Worm (Caenorhabditis elegans) whole organism, early embryonic: ENCODE results near the gene C56G2.4.

Experiments used
- B0310.2 ChIP-seq: sonication (generic microtip); optimal IDR thresholded peaks from 2 replicates; lab custom pipeline; 2016; ENCODE audit warnings: mild to moderate bottlenecking, missing genetic modification characterization, missing compliant biosample characterization
- F13C5.2 ChIP-seq: sonication (generic microtip); optimal IDR thresholded peaks from 2 replicates; lab custom pipeline; 2017; ENCODE audit warnings: mild to moderate bottlenecking, missing genetic modification characterization, inconsistent platforms, missing compliant biosample characterization
- aly-1 ChIP-seq: sonication (generic microtip); optimal IDR thresholded peaks from 2 replicates; lab custom pipeline; 2016; ENCODE audit warnings: missing genetic modification characterization, missing compliant biosample characterization
- ama-1 ChIP-seq: fragments of 150-350 bp; optimal IDR thresholded peaks from 2 replicates; lab custom pipeline; 2014
- ceh-13 ChIP-seq: fragments of 200-800 bp; sonication (Bioruptor generic); optimal IDR thresholded peaks from 2 replicates; lab custom pipeline; 2018; ENCODE audit warnings: mild to moderate bottlenecking, missing genetic modification characterization, missing compliant biosample characterization
- ceh-36 ChIP-seq: sonication (generic microtip); optimal IDR thresholded peaks from 2 replicates; lab custom pipeline; 2016; ENCODE audit warnings: missing genetic modification characterization, inconsistent platforms, missing compliant biosample characterization
- ets-7 ChIP-seq: sonication (generic microtip); optimal IDR thresholded peaks from 2 replicates; lab custom pipeline; 2016; ENCODE audit warnings: missing genotype, missing genetic modification characterization, missing compliant biosample characterization
- flt-1 ChIP-seq: fragments of 200-800 bp; sonication (Bioruptor generic); IDR thresholded peaks from 2 replicates; pipeline ENCODE4 v1.3.6; 2022; ENCODE audit warnings: missing genetic modification characterization, missing compliant biosample characterization
- hmbx-1 ChIP-seq: sonication (generic microtip); optimal IDR thresholded peaks from 2 replicates; lab custom pipeline; 2016; ENCODE audit warnings: mild to moderate bottlenecking, missing genetic modification characterization, missing compliant biosample characterization
- hmg-4 ChIP-seq: fragments of 200-800 bp; sonication (Bioruptor generic); optimal IDR thresholded peaks from 2 replicates; lab custom pipeline; 2018; ENCODE audit warnings: mild to moderate bottlenecking, missing genetic modification characterization, missing compliant biosample characterization
- hnd-1 ChIP-seq: sonication (generic microtip); optimal IDR thresholded peaks from 2 replicates; lab custom pipeline; 2016; ENCODE audit warnings: missing genetic modification characterization, missing compliant biosample characterization
- pes-1 ChIP-seq: fragments of 200-800 bp; sonication (Bioruptor generic); IDR thresholded peaks from 2 replicates; pipeline ENCODE4 v1.3.6; 2022; ENCODE audit warnings: missing genetic modification reagents, missing genetic modification characterization, missing compliant biosample characterization
- scrt-1 ChIP-seq: fragments of 200-800 bp; sonication (Bioruptor generic); IDR thresholded peaks from 2 replicates; pipeline ENCODE4 v1.3.6; 2022; ENCODE audit warnings: missing genetic modification characterization, missing compliant biosample characterization
- sea-1 ChIP-seq: fragments of 200-800 bp; sonication (Bioruptor generic); conservative IDR thresholded peaks from 2 replicates; pipeline ENCODE4 v1.3.6; 2022; ENCODE audit warnings: missing genetic modification characterization, missing compliant biosample characterization
- tbx-11 ChIP-seq: fragments of 200-800 bp; sonication (Bioruptor generic); IDR thresholded peaks from 2 replicates; pipeline ENCODE4 v1.3.6; 2022; ENCODE audit warnings: missing genetic modification characterization, missing compliant biosample characterization
- tbx-37 ChIP-seq: fragments of 200-800 bp; sonication (Bioruptor generic); conservative IDR thresholded peaks from 2 replicates; pipeline ENCODE4 v1.3.6; 2022; ENCODE audit warnings: missing genetic modification reagents, missing genetic modification characterization, missing compliant biosample characterization
- tra-4 ChIP-seq: sonication (generic microtip); optimal IDR thresholded peaks from 2 replicates; lab custom pipeline; 2017; ENCODE audit warnings: missing genetic modification characterization, missing compliant biosample characterization

C56G2.4 gene

DNA sequence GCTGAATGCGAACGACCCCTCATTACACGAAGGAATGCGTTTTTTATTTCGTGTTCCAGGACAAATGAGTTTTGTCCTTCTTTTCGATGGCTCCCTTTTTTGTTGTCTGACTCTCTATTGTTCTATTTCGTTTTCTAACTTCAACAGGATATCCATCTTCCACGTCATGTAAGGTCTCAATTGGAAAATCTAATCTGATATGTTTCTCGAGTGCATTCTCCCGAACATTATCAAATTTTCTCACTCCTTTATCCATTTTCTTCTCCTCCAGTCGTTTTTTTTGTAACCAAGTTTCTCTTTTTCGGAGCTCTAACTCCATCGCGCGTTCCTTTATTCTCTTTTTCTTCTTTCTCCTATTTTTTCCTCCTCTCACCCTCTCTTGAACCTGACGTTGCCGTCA is 18.9 kb downstream of the C56G2.4 start:
- TF ChIP-seq aly-1 (no peak), scrt-1 (GFP tag; lab: Robert Waterston, UW) (no peak), tbx-11 (GFP tag; lab: Robert Waterston, UW) (no peak), sea-1 (no peak), hnd-1 (tag; lab: Kevin White, UChicago) (no peak), tbx-37 (GFP tag; lab: Robert Waterston, UW) (no peak), ets-7 (tag; lab: Kevin White, UChicago) (no peak), B0310.2 (tag; lab: Kevin White, UChicago) (no peak), F13C5.2 (no peak), pes-1 (GFP tag; lab: Robert Waterston, UW) (no peak), hmg-4 (GFP tag; lab: Kevin White, UChicago) (no peak), tra-4 (tag; lab: Kevin White, UChicago) (no peak), ceh-13 (GFP tag; lab: Kevin White, UChicago) (no peak), ceh-36 (tag; lab: Kevin White, UChicago) (no peak), flt-1 (GFP tag; lab: Robert Waterston, UW) (no peak)

- no peak for TF ChIP-seq pes-1 (GFP tag; lab: Robert Waterston, UW)
- no peak for TF ChIP-seq tbx-11 (GFP tag; lab: Robert Waterston, UW)
- TF ChIP-seq tbx-37 (GFP tag; lab: Robert Waterston, UW) = no peak
- TF ChIP-seq F13C5.2 = no peak
- TF ChIP-seq aly-1 = no peak
- no peak for TF ChIP-seq hmg-4 (GFP tag; lab: Kevin White, UChicago)
- TF ChIP-seq ama-1 = no peak
- no peak for TF ChIP-seq hmbx-1 (tag; lab: Kevin White, UChicago)
- no peak for TF ChIP-seq ceh-36 (tag; lab: Kevin White, UChicago)
- no peak for TF ChIP-seq flt-1 (GFP tag; lab: Robert Waterston, UW)
- no peak for TF ChIP-seq tra-4 (tag; lab: Kevin White, UChicago)
- TF ChIP-seq ets-7 (tag; lab: Kevin White, UChicago) = no peak
- TF ChIP-seq B0310.2 (tag; lab: Kevin White, UChicago) = no peak
- TF ChIP-seq scrt-1 (GFP tag; lab: Robert Waterston, UW) = no peak
- TF ChIP-seq ceh-13 (GFP tag; lab: Kevin White, UChicago) = no peak
- TF ChIP-seq hnd-1 (tag; lab: Kevin White, UChicago) = no peak
- no peak for TF ChIP-seq sea-1
Observed at ce11 chrIII:6351438-6351837, 19.9 kb downstream of the C56G2.4 start.

- TF ChIP-seq flt-1 (GFP tag; lab: Robert Waterston, UW) (no peak), aly-1 (no peak)
Observed at ce11 chrIII:6352459-6352858, 20.9 kb downstream of the C56G2.4 start.

DNA sequence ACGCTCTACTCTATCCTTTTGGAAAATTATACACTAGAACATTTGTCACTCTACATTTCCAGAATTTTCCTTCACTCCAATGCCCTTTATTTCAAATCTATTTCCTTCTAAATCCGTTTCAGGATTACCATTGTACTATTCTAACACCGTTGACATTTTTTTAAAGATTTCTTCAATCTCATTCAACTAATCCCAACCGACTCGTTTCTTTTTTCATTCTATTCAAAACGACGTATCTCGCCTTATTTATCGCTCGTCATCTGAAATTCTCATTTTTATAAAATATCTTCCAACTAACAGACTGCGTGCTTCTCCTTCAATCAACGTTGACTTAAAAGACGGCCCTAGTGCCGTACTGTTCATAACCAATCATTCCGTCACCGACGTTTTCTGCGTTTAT is 21.6 kb downstream of the C56G2.4 start, which contains the start of gene akap-1:
akap-1 (plus strand) TSS at position 301 of the 400 bp plus-strand sequence.
- TF ChIP-seq F13C5.2 (no peak), tra-4 (tag; lab: Kevin White, UChicago) (no peak), hmg-4 (GFP tag; lab: Kevin White, UChicago) (no peak), hnd-1 (tag; lab: Kevin White, UChicago) (no peak), ceh-36 (tag; lab: Kevin White, UChicago) (no peak), hmbx-1 (tag; lab: Kevin White, UChicago) (no peak), ceh-13 (GFP tag; lab: Kevin White, UChicago) (no peak), sea-1 (no peak), ama-1 (no peak), flt-1 (GFP tag; lab: Robert Waterston, UW) (no peak), ets-7 (tag; lab: Kevin White, UChicago) (no peak), tbx-37 (GFP tag; lab: Robert Waterston, UW) (no peak), pes-1 (GFP tag; lab: Robert Waterston, UW) (no peak)

DNA sequence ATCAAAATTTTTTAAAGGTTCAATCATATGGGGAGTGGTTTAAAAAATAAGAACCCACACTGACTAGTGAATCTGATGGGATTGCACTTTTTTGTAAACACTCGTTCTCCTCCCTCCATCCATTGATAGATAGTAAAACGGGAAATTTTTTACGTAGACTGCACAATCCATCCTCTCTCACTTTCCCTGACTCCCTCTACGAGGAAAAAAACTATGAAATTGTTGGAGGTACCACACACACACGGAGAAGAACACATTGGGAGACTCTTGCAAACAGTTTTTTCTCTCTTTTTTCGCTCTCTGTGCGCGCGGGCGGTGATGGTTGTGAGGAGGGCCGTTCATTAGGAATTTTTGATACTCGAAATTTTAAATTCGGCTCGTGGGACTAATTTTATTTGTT is 23.8 kb downstream of the C56G2.4 start:
- TF ChIP-seq flt-1 (GFP tag; lab: Robert Waterston, UW) (no peak), tbx-37 (GFP tag; lab: Robert Waterston, UW) (no peak), scrt-1 (GFP tag; lab: Robert Waterston, UW) (no peak), sea-1 (no peak), hmg-4 (GFP tag; lab: Kevin White, UChicago) (no peak), F13C5.2 (no peak), ets-7 (tag; lab: Kevin White, UChicago) (no peak), hmbx-1 (tag; lab: Kevin White, UChicago) (no peak), ama-1 (no peak)

ce11 chrIII:6356007-6356406 is 24.5 kb downstream of the C56G2.4 start:
- TF ChIP-seq hnd-1 (tag; lab: Kevin White, UChicago) (no peak), flt-1 (GFP tag; lab: Robert Waterston, UW) (no peak), tra-4 (tag; lab: Kevin White, UChicago) (no peak), sea-1 (no peak), aly-1 (no peak), hmbx-1 (tag; lab: Kevin White, UChicago) (no peak), F13C5.2 (no peak), ceh-13 (GFP tag; lab: Kevin White, UChicago) (no peak), B0310.2 (tag; lab: Kevin White, UChicago) (no peak), ceh-36 (tag; lab: Kevin White, UChicago) (no peak), pes-1 (GFP tag; lab: Robert Waterston, UW) (no peak), ets-7 (tag; lab: Kevin White, UChicago) (no peak), hmg-4 (GFP tag; lab: Kevin White, UChicago) (no peak), ama-1 (no peak), tbx-11 (GFP tag; lab: Robert Waterston, UW) (no peak), scrt-1 (GFP tag; lab: Robert Waterston, UW) (no peak), tbx-37 (GFP tag; lab: Robert Waterston, UW) (no peak)

DNA sequence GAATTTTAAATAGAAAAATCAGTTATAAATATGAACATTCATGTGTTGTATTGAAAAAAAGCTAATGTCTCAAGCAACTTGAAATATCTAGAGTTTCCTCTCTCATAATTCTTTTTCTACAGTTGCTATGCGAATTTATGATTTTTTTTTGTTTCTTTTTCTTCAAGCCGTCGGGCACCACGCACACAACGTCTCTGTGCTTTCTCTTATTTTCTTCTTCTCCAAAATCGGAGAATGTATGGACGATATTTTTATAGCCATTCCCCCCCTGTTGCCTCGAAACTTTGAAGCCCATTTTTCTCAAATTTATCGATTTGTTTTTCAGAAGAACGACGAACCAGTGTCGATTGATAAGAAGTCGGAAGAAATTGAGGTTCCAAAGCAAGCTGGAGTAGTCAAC is 25.2 kb downstream of the C56G2.4 start:
- TF ChIP-seq aly-1 (no peak), tbx-11 (GFP tag; lab: Robert Waterston, UW) (no peak), tbx-37 (GFP tag; lab: Robert Waterston, UW) (no peak), B0310.2 (tag; lab: Kevin White, UChicago) (no peak), sea-1 (no peak), ets-7 (tag; lab: Kevin White, UChicago) (no peak), hmg-4 (GFP tag; lab: Kevin White, UChicago) (no peak), F13C5.2 (no peak), hnd-1 (tag; lab: Kevin White, UChicago) (no peak), flt-1 (GFP tag; lab: Robert Waterston, UW) (no peak), ama-1 (no peak), hmbx-1 (tag; lab: Kevin White, UChicago) (no peak), pes-1 (GFP tag; lab: Robert Waterston, UW) (no peak), scrt-1 (GFP tag; lab: Robert Waterston, UW) (no peak), ceh-13 (GFP tag; lab: Kevin White, UChicago) (no peak), tra-4 (tag; lab: Kevin White, UChicago) (no peak), ceh-36 (tag; lab: Kevin White, UChicago) (no peak)
